Worm (Caenorhabditis elegans): ENCODE results near the gene T27E7.3.

- TF ChIP-seq ceh-9 (tag; optimal IDR thresholded peaks at IDR 0.05) (no peak), zip-5 (tag; optimal IDR thresholded peaks at IDR 0.05) (no peak), pha-4 (tag; optimal IDR thresholded peaks at IDR 0.05) (no peak), tbx-7 (tag; optimal IDR thresholded peaks at IDR 0.05) (no peak), pqm-1 (tag; optimal IDR thresholded peaks at IDR 0.05) (no peak), pha-2 (tag; optimal IDR thresholded peaks at IDR 0.05) (no peak), elt-2 (tag; optimal IDR thresholded peaks at IDR 0.05) (no peak), ets-4 (tag; optimal IDR thresholded peaks at IDR 0.05) (no peak), T23F11.4 (GFP tag; optimal IDR thresholded peaks at IDR 0.05) (no peak), ceh-30 (tag; optimal IDR thresholded peaks at IDR 0.05) (no peak), lim-6 (tag; optimal IDR thresholded peaks at IDR 0.05) (no peak), pros-1 (tag; optimal IDR thresholded peaks at IDR 0.05) (no peak)
Measured at ce11 chrIV:14534967-14535366, 6.1 kb downstream of the T27E7.3 start, which contains the start of gene T27E7.4.

All from whole organism, late embryonic.